Worm (Caenorhabditis elegans) whole organism, L4 larva: ENCODE data around the gene Y55F3AM.5.

ENCODE experiments used
- Y48G9A.11 ChIP-seq: fragments of 200-800 bp; sonication (Bioruptor generic); IDR thresholded peaks from 2 replicates; pipeline ENCODE4 v1.3.6; 2022; ENCODE audit warnings: missing genetic modification reagents, missing genetic modification characterization, missing compliant biosample characterization

Gene Y55F3AM.5

DNA sequence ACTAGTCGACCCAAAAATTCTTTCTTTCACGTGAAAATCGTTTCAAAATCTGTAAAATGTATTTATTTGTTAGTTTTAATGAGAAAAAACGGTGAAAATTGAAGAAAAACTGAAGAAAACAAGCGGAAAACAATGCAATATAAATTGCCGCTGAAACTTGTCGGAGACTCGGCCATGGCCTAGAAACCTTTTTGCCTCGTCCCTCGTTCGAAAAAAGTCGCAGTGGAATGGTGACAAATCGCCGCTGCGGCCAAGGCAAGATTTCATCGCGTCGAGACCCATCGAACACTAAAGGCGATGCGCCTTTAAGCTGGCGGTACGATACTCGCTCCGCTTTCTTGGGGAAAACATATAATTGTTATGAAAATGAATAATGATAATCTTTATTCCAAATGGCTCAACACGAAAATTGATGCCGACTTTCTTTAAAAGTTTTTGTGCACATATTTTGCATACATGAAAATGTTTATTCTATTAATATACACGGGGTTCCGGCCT lies 52.7 kb downstream of the Y55F3AM.5 start, which contains the start of gene Y55F3AM.21:
Gene Y55F3AM.21, minus strand, starts transcription at position 51 of the 498 bp plus-strand sequence.
- peak; percentile 72; the same call in 1 of the 2 replicates for TF ChIP-seq Y48G9A.11 (GFP tag; lab: Robert Waterston, UW)
